Fruit fly (Drosophila melanogaster) whole organism, prepupa: ENCODE results near the gene ND-B14.5B.

Experiments used
- Blimp-1 ChIP-seq: fragments of 200-800 bp; sonication (Bioruptor generic); optimal IDR thresholded peaks from 3 replicates; lab custom pipeline; 2017; ENCODE audit warnings: missing biosample characterization, missing genetic modification characterization, mild to moderate bottlenecking, moderate library complexity, missing genetic modification reagents
- CG10631 ChIP-seq: fragments of 200-800 bp; sonication (Bioruptor generic); optimal IDR thresholded peaks from 2 replicates; lab custom pipeline; 2016; ENCODE audit warnings: missing biosample characterization, missing genetic modification characterization
- CG10669 ChIP-seq: fragments of 200-800 bp; sonication (Bioruptor generic); optimal IDR thresholded peaks from 3 replicates; lab custom pipeline; 2018; ENCODE audit warnings: missing biosample characterization, mild to moderate bottlenecking, missing genetic modification characterization, moderate library complexity
- CG11294 ChIP-seq: fragments of 200-800 bp; sonication (Bioruptor generic); IDR thresholded peaks from 2 replicates; pipeline ENCODE4 v1.3.6; 2022; ENCODE audit warnings: missing biosample characterization, missing genetic modification characterization
- CG11762 ChIP-seq: fragments of 200-800 bp; sonication (Bioruptor generic); optimal IDR thresholded peaks from 3 replicates; lab custom pipeline; 2016; ENCODE audit warnings: missing biosample characterization, missing genetic modification characterization; ENCODE audit not compliant: insufficient read depth
- CG11902 ChIP-seq: fragments of 200-800 bp; sonication (Bioruptor generic); optimal IDR thresholded peaks from 3 replicates; lab custom pipeline; 2016; ENCODE audit warnings: missing biosample characterization, missing genetic modification characterization
- CG15336 ChIP-seq: fragments of 200-800 bp; sonication (Bioruptor generic); IDR thresholded peaks from 2 replicates; pipeline ENCODE4 v1.3.6; 2022; ENCODE audit warnings: missing biosample characterization, missing genetic modification characterization
- CG1621 ChIP-seq: fragments of 200-800 bp; sonication (Bioruptor generic); optimal IDR thresholded peaks from 3 replicates; lab custom pipeline; 2018; ENCODE audit warnings: missing biosample characterization, mild to moderate bottlenecking, missing genetic modification characterization
- CG16779 ChIP-seq: fragments of 200-800 bp; sonication (Bioruptor generic); optimal IDR thresholded peaks from 3 replicates; lab custom pipeline; 2017; ENCODE audit warnings: missing biosample characterization, mild to moderate bottlenecking, missing genetic modification characterization
- CG3032 ChIP-seq: fragments of 200-800 bp; optimal IDR thresholded peaks from 2 replicates; lab custom pipeline; 2019; ENCODE audit warnings: missing biosample characterization, mild to moderate bottlenecking, missing genetic modification characterization, moderate library complexity
- CG31627 ChIP-seq: fragments of 200-800 bp; sonication (Bioruptor generic); optimal IDR thresholded peaks from 3 replicates; lab custom pipeline; 2016; ENCODE audit warnings: missing biosample characterization, missing genetic modification characterization
- CG34406 ChIP-seq: fragments of 200-800 bp; sonication (Bioruptor generic); optimal IDR thresholded peaks from 3 replicates; lab custom pipeline; 2016; ENCODE audit warnings: missing biosample characterization, missing genetic modification characterization
- CG3919 ChIP-seq: fragments of 200-800 bp; sonication (Bioruptor generic); optimal IDR thresholded peaks from 3 replicates; lab custom pipeline; 2016; ENCODE audit warnings: missing biosample characterization, missing genetic modification characterization
- CG4318 ChIP-seq: fragments of 200-800 bp; sonication (Bioruptor generic); optimal IDR thresholded peaks from 3 replicates; lab custom pipeline; 2017; ENCODE audit warnings: missing biosample characterization, mild to moderate bottlenecking, missing genetic modification characterization
- CG6163 ChIP-seq: fragments of 200-800 bp; sonication (Bioruptor generic); IDR thresholded peaks from 3 replicates; pipeline ENCODE4 v1.3.6; 2022; ENCODE audit warnings: missing biosample characterization, missing genetic modification characterization
- CG6792 ChIP-seq: fragments of 200-800 bp; sonication (Bioruptor generic); optimal IDR thresholded peaks from 3 replicates; lab custom pipeline; 2016; ENCODE audit warnings: missing biosample characterization, missing genetic modification characterization
- CG6854 ChIP-seq: fragments of 200-800 bp; sonication (Bioruptor generic); optimal IDR thresholded peaks from 2 replicates; lab custom pipeline; 2017; ENCODE audit warnings: missing biosample characterization, mild to moderate bottlenecking, missing genetic modification characterization
- CG7368 ChIP-seq: fragments of 200-800 bp; sonication (Bioruptor generic); optimal IDR thresholded peaks from 3 replicates; lab custom pipeline; 2016; ENCODE audit warnings: missing biosample characterization, missing genetic modification characterization
- CG8119 ChIP-seq: fragments of 200-800 bp; sonication (Bioruptor generic); IDR thresholded peaks from 3 replicates; pipeline ENCODE4 v1.3.6; 2022; ENCODE audit warnings: missing biosample characterization, missing genetic modification characterization
- CG8632 ChIP-seq: fragments of 200-800 bp; sonication (Bioruptor generic); optimal IDR thresholded peaks from 3 replicates; lab custom pipeline; 2016; ENCODE audit warnings: missing biosample characterization, missing genetic modification characterization
- CG9139 ChIP-seq: fragments of 200-800 bp; sonication (Bioruptor generic); optimal IDR thresholded peaks from 3 replicates; lab custom pipeline; 2017; ENCODE audit warnings: missing biosample characterization, mild to moderate bottlenecking, missing genetic modification characterization
- Eip75B ChIP-seq: fragments of 200-800 bp; sonication (Bioruptor generic); optimal IDR thresholded peaks from 3 replicates; lab custom pipeline; 2016; ENCODE audit warnings: missing biosample characterization, missing genetic modification characterization
- Eip78C ChIP-seq: fragments of 200-800 bp; sonication (Bioruptor generic); peaks from one replicate; lab custom pipeline; 2016; ENCODE audit warnings: missing biosample characterization, missing genetic modification characterization
- Eip93F ChIP-seq: fragments of 200-800 bp; sonication (Bioruptor generic); optimal IDR thresholded peaks from 2 replicates; lab custom pipeline; 2016; ENCODE audit warnings: missing biosample characterization, mild to moderate bottlenecking, missing genetic modification characterization
- Ets21C ChIP-seq: fragments of 200-800 bp; sonication (Bioruptor generic); optimal IDR thresholded peaks from 3 replicates; lab custom pipeline; 2016; ENCODE audit warnings: missing biosample characterization, missing genetic modification characterization
- Ets96B ChIP-seq: fragments of 200-800 bp; optimal IDR thresholded peaks from 2 replicates; lab custom pipeline; 2019; ENCODE audit warnings: missing biosample characterization, mild to moderate bottlenecking, missing genetic modification characterization, moderate library complexity
- Gug ChIP-seq: fragments of 200-800 bp; sonication (Bioruptor generic); IDR thresholded peaks from 2 replicates; pipeline ENCODE4 v1.3.6; 2022; ENCODE audit warnings: missing biosample characterization, missing genetic modification characterization
- Hr38 ChIP-seq: sonication (Bioruptor generic); optimal IDR thresholded peaks from 2 replicates; lab custom pipeline; 2016; ENCODE audit warnings: missing biosample characterization, missing genetic modification characterization
- Hr39 ChIP-seq: fragments of 200-800 bp; sonication (Bioruptor generic); optimal IDR thresholded peaks from 2 replicates; lab custom pipeline; 2016; ENCODE audit warnings: missing biosample characterization, missing genetic modification characterization
- Hr4 ChIP-seq: fragments of 200-800 bp; sonication (Bioruptor generic); optimal IDR thresholded peaks from 3 replicates; lab custom pipeline; 2016; ENCODE audit warnings: missing biosample characterization, missing genetic modification characterization
- Lpt ChIP-seq: fragments of 200-800 bp; sonication (Bioruptor generic); optimal IDR thresholded peaks from 3 replicates; lab custom pipeline; 2016; ENCODE audit warnings: missing biosample characterization, missing genetic modification characterization
- Met ChIP-seq: fragments of 200-800 bp; sonication (Bioruptor generic); optimal IDR thresholded peaks from 3 replicates; lab custom pipeline; 2016; ENCODE audit warnings: missing biosample characterization, missing genetic modification characterization
- OdsH ChIP-seq: fragments of 200-800 bp; sonication (Bioruptor generic); optimal IDR thresholded peaks from 3 replicates; lab custom pipeline; 2016; ENCODE audit warnings: missing biosample characterization, missing genetic modification characterization
- Smox ChIP-seq: fragments of 200-800 bp; sonication (Bioruptor generic); optimal IDR thresholded peaks from 3 replicates; lab custom pipeline; 2016; ENCODE audit warnings: missing biosample characterization, missing genetic modification characterization
- Sox102F ChIP-seq: fragments of 200-800 bp; sonication (Bioruptor generic); optimal IDR thresholded peaks from 2 replicates; lab custom pipeline; 2016; ENCODE audit warnings: missing biosample characterization, mild to moderate bottlenecking, missing genetic modification characterization
- Sox14 ChIP-seq: fragments of 200-800 bp; sonication (Bioruptor generic); optimal IDR thresholded peaks from 3 replicates; lab custom pipeline; 2016; ENCODE audit warnings: missing biosample characterization, missing genetic modification characterization
- Sox15 ChIP-seq: fragments of 200-800 bp; sonication (Bioruptor generic); optimal IDR thresholded peaks from 3 replicates; lab custom pipeline; 2016; ENCODE audit warnings: missing biosample characterization, missing genetic modification characterization
- achi ChIP-seq: fragments of 200-800 bp; sonication (Bioruptor generic); optimal IDR thresholded peaks from 3 replicates; lab custom pipeline; 2016; ENCODE audit warnings: missing biosample characterization, missing genetic modification characterization
- acj6 ChIP-seq: fragments of 200-800 bp; sonication (Bioruptor generic); optimal IDR thresholded peaks from 3 replicates; lab custom pipeline; 2016; ENCODE audit warnings: missing biosample characterization, missing genetic modification characterization
- cyc ChIP-seq: fragments of 200-800 bp; sonication (Bioruptor generic); optimal IDR thresholded peaks from 3 replicates; lab custom pipeline; 2016; ENCODE audit warnings: missing biosample characterization, missing genetic modification characterization
- dsx ChIP-seq: fragments of 200-800 bp; optimal IDR thresholded peaks from 3 replicates; lab custom pipeline; 2019; ENCODE audit warnings: missing biosample characterization, mild to moderate bottlenecking, missing genetic modification characterization, moderate library complexity; ENCODE audit not compliant: poor library complexity, severe bottlenecking
- eg ChIP-seq: fragments of 200-800 bp; sonication (Bioruptor generic); IDR thresholded peaks from 3 replicates; pipeline ENCODE4 v1.3.6; 2022; ENCODE audit warnings: missing biosample characterization, missing genetic modification characterization
- fd59A ChIP-seq: fragments of 200-800 bp; sonication (Bioruptor generic); optimal IDR thresholded peaks from 2 replicates; lab custom pipeline; 2017; ENCODE audit warnings: missing biosample characterization, mild to moderate bottlenecking, missing genetic modification characterization, missing genetic modification reagents
- fkh ChIP-seq: fragments of 200-800 bp; sonication (Bioruptor generic); optimal IDR thresholded peaks from 3 replicates; lab custom pipeline; 2017; ENCODE audit warnings: missing biosample characterization, mild to moderate bottlenecking, missing genetic modification characterization, moderate library complexity
- lz ChIP-seq: fragments of 200-800 bp; sonication (Bioruptor generic); optimal IDR thresholded peaks from 3 replicates; lab custom pipeline; 2016; ENCODE audit warnings: missing biosample characterization, missing genetic modification characterization
- net ChIP-seq: fragments of 200-800 bp; sonication (Bioruptor generic); optimal IDR thresholded peaks from 3 replicates; lab custom pipeline; 2016; ENCODE audit warnings: missing biosample characterization, missing genetic modification characterization
- pdm3 ChIP-seq: fragments of 200-800 bp; sonication (Bioruptor generic); optimal IDR thresholded peaks from 3 replicates; lab custom pipeline; 2016; ENCODE audit warnings: missing biosample characterization, missing genetic modification characterization
- spab ChIP-seq: fragments of 200-800 bp; sonication (Bioruptor generic); optimal IDR thresholded peaks from 2 replicates; lab custom pipeline; 2017; ENCODE audit warnings: missing biosample characterization, mild to moderate bottlenecking, missing genetic modification characterization, missing genetic modification reagents
- ss ChIP-seq, 2 experiments: fragments of 200-800 bp; sonication (Bioruptor generic); optimal IDR thresholded peaks; 2 replicates in 1 of 2; 3 replicates in 1 of 2; lab custom pipeline; 2017 to 2018; ENCODE audit warnings: mild to moderate bottlenecking in 2 of 2, missing biosample characterization in 2 of 2, missing genetic modification characterization in 2 of 2, moderate library complexity in 1 of 2
- svp ChIP-seq: fragments of 200-800 bp; sonication (Bioruptor generic); peaks from one replicate; lab custom pipeline; 2016; ENCODE audit warnings: missing biosample characterization, missing genetic modification characterization
- topi ChIP-seq: fragments of 200-800 bp; sonication (Bioruptor generic); optimal IDR thresholded peaks from 3 replicates; lab custom pipeline; 2016; ENCODE audit warnings: missing biosample characterization, missing genetic modification characterization

ND-B14.5B gene

dm6 chr2L:3158260-3159072 is 12.8 kb upstream of the ND-B14.5B start:
- no peak for TF ChIP-seq Sox102F
- TF ChIP-seq Eip78C (GFP tag; lab: Kevin White, UChicago), result peak; percentile 79
- peak; percentile 45 for TF ChIP-seq Hr4 (GFP tag; lab: Kevin White, UChicago)
- TF ChIP-seq CG31627 (GFP tag; lab: Kevin White, UChicago), result peak; percentile 17
- TF ChIP-seq fkh (GFP tag; lab: Kevin White, UChicago), result peak; percentile 79
- TF ChIP-seq topi (GFP tag; lab: Kevin White, UChicago), result peak; percentile 42
- TF ChIP-seq Lpt, result no peak
- TF ChIP-seq Met, result peak; percentile 19
- peak; percentile 42 for TF ChIP-seq Sox14 (GFP tag; lab: Kevin White, UChicago)
- no peak for TF ChIP-seq CG11902
- TF ChIP-seq acj6, result peak; percentile 36
- TF ChIP-seq Ets21C (GFP tag; lab: Kevin White, UChicago), result peak; percentile 6
- TF ChIP-seq CG15336, result peak; percentile 31; the same call in 1 of the 2 replicates
- no peak for TF ChIP-seq CG7368
- no peak for TF ChIP-seq Hr39 (GFP tag; lab: Kevin White, UChicago)
- peak; percentile 6 for TF ChIP-seq Eip75B (GFP tag; lab: Kevin White, UChicago)
- 0 out of 3 replicates have a peak, but pooled peaks have one; percentile 50 for TF ChIP-seq eg (GFP tag; lab: Robert Waterston, UW)
- 0 out of 3 replicates have a peak, but pooled peaks have one; percentile 55 for TF ChIP-seq CG6163 (GFP tag; lab: Robert Waterston, UW)
- TF ChIP-seq ss (GFP tag; optimal IDR thresholded peaks at IDR 0.05; lab: Kevin White, UChicago), result no peak
- no peak for TF ChIP-seq CG1621 (tag; lab: Kevin White, UChicago)
- peak; percentile 34 for TF ChIP-seq OdsH (GFP tag; lab: Kevin White, UChicago)
- TF ChIP-seq CG10669 (GFP tag; lab: Kevin White, UChicago), result no peak
- TF ChIP-seq Hr38 (GFP tag; lab: Kevin White, UChicago), result no peak
- TF ChIP-seq CG9139, result no peak
- TF ChIP-seq Smox, result peak; percentile 57
- TF ChIP-seq CG8119 (GFP tag; lab: Robert Waterston, UW), result no peak
- no peak for TF ChIP-seq Sox15 (GFP tag; lab: Kevin White, UChicago)
- TF ChIP-seq lz, result peak; percentile 49
- TF ChIP-seq CG4318 (GFP tag; lab: Kevin White, UChicago), result no peak
- peak; percentile 81 for TF ChIP-seq svp (GFP tag; lab: Kevin White, UChicago)
- no peak for TF ChIP-seq Blimp-1 (GFP tag; lab: Kevin White, UChicago)
- TF ChIP-seq spab (GFP tag; lab: Kevin White, UChicago), result no peak
- no peak for TF ChIP-seq Eip93F (GFP tag; lab: Kevin White, UChicago)
- peak; percentile 13; the same call in 1 of the 2 replicates for TF ChIP-seq CG11294 (GFP tag; lab: Robert Waterston, UW)
- peak; percentile 18 for TF ChIP-seq net
- peak; percentile 17 for TF ChIP-seq CG34406
- TF ChIP-seq CG3919, result peak; percentile 9
- TF ChIP-seq CG6854 (GFP tag; lab: Kevin White, UChicago), result peak; percentile 9
- TF ChIP-seq CG11762 (GFP tag; lab: Kevin White, UChicago), result no peak
- no peak for TF ChIP-seq dsx (GFP tag; lab: Kevin White, UChicago)
- peak; percentile 31 for TF ChIP-seq CG10631 (GFP tag; lab: Kevin White, UChicago)
- TF ChIP-seq CG3032 (tag; lab: Kevin White, UChicago), result peak; percentile 1
- peak; percentile 4 for TF ChIP-seq achi
- no peak for TF ChIP-seq CG8632
- peak; percentile 20 for TF ChIP-seq pdm3 (GFP tag; lab: Kevin White, UChicago)
- peak; percentile 8; the same call in 1 of the 2 replicates for TF ChIP-seq Gug (GFP tag; lab: Robert Waterston, UW)
- peak; percentile 39 for TF ChIP-seq Ets96B
- no peak for TF ChIP-seq fd59A (GFP tag; lab: Kevin White, UChicago)
- peak; percentile 19 for TF ChIP-seq CG6792
- no peak for TF ChIP-seq cyc
- TF ChIP-seq CG16779 (tag; lab: Kevin White, UChicago), result no peak
